Worm (Caenorhabditis elegans): ENCODE data around the gene glrx-21.

glrx-21 gene

ce11 chrIII:5340530-5340929, 5.4 kb downstream of the glrx-21 start:
- TF ChIP-seq pes-1 (GFP tag; IDR thresholded peaks at IDR 0.05) (no peak), ama-1 (optimal IDR thresholded peaks at IDR 0.05) (no peak), sea-1 (GFP tag; conservative IDR thresholded peaks at IDR 0.05) (no peak), tbx-37 (GFP tag; conservative IDR thresholded peaks at IDR 0.05) (no peak), F13C5.2 (tag; optimal IDR thresholded peaks at IDR 0.05) (no peak), ets-7 (tag; optimal IDR thresholded peaks at IDR 0.05) (no peak), scrt-1 (GFP tag; IDR thresholded peaks at IDR 0.05) (no peak)

- TF ChIP-seq ceh-13 (GFP tag; optimal IDR thresholded peaks at IDR 0.05) (no peak), sea-1 (GFP tag; conservative IDR thresholded peaks at IDR 0.05) (no peak), hnd-1 (tag; optimal IDR thresholded peaks at IDR 0.05) (no peak), tbx-37 (GFP tag; conservative IDR thresholded peaks at IDR 0.05) (no peak), tbx-11 (GFP tag; IDR thresholded peaks at IDR 0.05) (no peak), B0310.2 (tag; optimal IDR thresholded peaks at IDR 0.05) (no peak), tra-4 (tag; optimal IDR thresholded peaks at IDR 0.05) (no peak), ceh-36 (tag; optimal IDR thresholded peaks at IDR 0.05) (no peak), ama-1 (optimal IDR thresholded peaks at IDR 0.05) (no peak), hmbx-1 (tag; optimal IDR thresholded peaks at IDR 0.05) (no peak), F13C5.2 (tag; optimal IDR thresholded peaks at IDR 0.05) (no peak)
Measured at ce11 chrIII:5338787-5339186, 7.1 kb downstream of the glrx-21 start.

- TF ChIP-seq sea-1 (GFP tag; conservative IDR thresholded peaks at IDR 0.05): no peak
- no peak for TF ChIP-seq hmg-4 (GFP tag; optimal IDR thresholded peaks at IDR 0.05)
- TF ChIP-seq pes-1 (GFP tag; IDR thresholded peaks at IDR 0.05): no peak
- no peak for TF ChIP-seq hnd-1 (tag; optimal IDR thresholded peaks at IDR 0.05)
- TF ChIP-seq hmbx-1 (tag; optimal IDR thresholded peaks at IDR 0.05): no peak
- TF ChIP-seq tra-4 (tag; optimal IDR thresholded peaks at IDR 0.05): no peak
- TF ChIP-seq ceh-13 (GFP tag; optimal IDR thresholded peaks at IDR 0.05): no peak
- TF ChIP-seq F13C5.2 (tag; optimal IDR thresholded peaks at IDR 0.05): no peak
- TF ChIP-seq B0310.2 (tag; optimal IDR thresholded peaks at IDR 0.05): no peak
- no peak for TF ChIP-seq scrt-1 (GFP tag; IDR thresholded peaks at IDR 0.05)
- no peak for TF ChIP-seq ceh-36 (tag; optimal IDR thresholded peaks at IDR 0.05)
- no peak for TF ChIP-seq ets-7 (tag; optimal IDR thresholded peaks at IDR 0.05)
Measured at ce11 chrIII:5334517-5335049, 11.3 kb downstream of the glrx-21 start.

DNA sequence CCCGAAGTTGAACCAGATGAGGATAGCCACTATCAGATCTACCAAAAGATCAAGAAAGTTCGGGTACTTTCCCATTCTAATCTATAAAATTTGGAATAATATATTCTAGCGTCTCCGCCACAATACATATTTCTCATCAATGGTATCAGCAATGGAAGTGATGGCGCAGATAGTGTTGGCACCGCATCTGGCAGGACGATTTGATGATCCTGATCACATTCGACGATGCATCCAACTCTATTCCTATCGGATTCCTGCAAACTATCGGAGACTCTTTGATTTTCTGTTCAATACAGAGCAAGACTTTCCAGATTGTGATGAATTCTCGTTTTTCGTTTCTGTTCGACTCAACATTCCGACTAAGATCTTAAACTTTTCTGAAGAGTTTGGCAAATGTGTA, 16.5 kb downstream of the glrx-21 start:
- TF ChIP-seq tbx-11 (GFP tag; IDR thresholded peaks at IDR 0.05): no peak
- no peak for TF ChIP-seq B0310.2 (tag; optimal IDR thresholded peaks at IDR 0.05)
- TF ChIP-seq hmg-4 (GFP tag; optimal IDR thresholded peaks at IDR 0.05): no peak
- TF ChIP-seq pes-1 (GFP tag; IDR thresholded peaks at IDR 0.05): no peak
- no peak for TF ChIP-seq aly-1 (tag; optimal IDR thresholded peaks at IDR 0.05)
- TF ChIP-seq sea-1 (GFP tag; conservative IDR thresholded peaks at IDR 0.05): no peak
- no peak for TF ChIP-seq ceh-13 (GFP tag; optimal IDR thresholded peaks at IDR 0.05)
- no peak for TF ChIP-seq F13C5.2 (tag; optimal IDR thresholded peaks at IDR 0.05)
- no peak for TF ChIP-seq hmbx-1 (tag; optimal IDR thresholded peaks at IDR 0.05)
- TF ChIP-seq hnd-1 (tag; optimal IDR thresholded peaks at IDR 0.05): no peak
- no peak for TF ChIP-seq flt-1 (GFP tag; IDR thresholded peaks at IDR 0.05)
- no peak for TF ChIP-seq ceh-36 (tag; optimal IDR thresholded peaks at IDR 0.05)
- no peak for TF ChIP-seq ets-7 (tag; optimal IDR thresholded peaks at IDR 0.05)
- TF ChIP-seq ama-1 (optimal IDR thresholded peaks at IDR 0.05): no peak
- TF ChIP-seq tbx-37 (GFP tag; conservative IDR thresholded peaks at IDR 0.05): no peak
- TF ChIP-seq tra-4 (tag; optimal IDR thresholded peaks at IDR 0.05): no peak
- TF ChIP-seq scrt-1 (GFP tag; IDR thresholded peaks at IDR 0.05): no peak

DNA sequence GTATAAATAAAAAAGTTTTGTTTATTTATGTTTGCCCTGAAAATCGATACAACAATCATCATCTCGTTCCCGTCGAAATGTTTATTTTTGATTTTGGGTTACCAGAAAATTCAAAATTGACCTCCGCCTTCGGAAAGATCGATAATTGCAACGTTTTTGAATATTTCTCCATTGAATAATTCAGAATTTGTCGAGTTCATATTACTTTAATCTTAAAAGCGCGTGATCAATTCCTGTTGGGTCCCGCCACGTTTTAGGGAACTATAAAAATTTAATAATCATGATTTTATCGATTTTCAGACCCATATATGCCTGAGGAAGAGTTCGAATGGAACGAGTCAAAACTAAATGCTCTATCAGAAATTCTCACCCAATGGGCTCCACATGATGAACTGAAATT, 19.6 kb downstream of the glrx-21 start, which contains the start of gene sorf-2:
TSS of gene sorf-2 (plus strand) at position 301 of the 400 bp plus-strand sequence.
- no peak for TF ChIP-seq scrt-1 (GFP tag; IDR thresholded peaks at IDR 0.05)
- no peak for TF ChIP-seq ceh-36 (tag; optimal IDR thresholded peaks at IDR 0.05)
- no peak for TF ChIP-seq pes-1 (GFP tag; IDR thresholded peaks at IDR 0.05)
- TF ChIP-seq ets-7 (tag; optimal IDR thresholded peaks at IDR 0.05): no peak
- no peak for TF ChIP-seq ceh-13 (GFP tag; optimal IDR thresholded peaks at IDR 0.05)
- TF ChIP-seq tbx-37 (GFP tag; conservative IDR thresholded peaks at IDR 0.05): no peak
- no peak for TF ChIP-seq sea-1 (GFP tag; conservative IDR thresholded peaks at IDR 0.05)
- no peak for TF ChIP-seq tbx-11 (GFP tag; IDR thresholded peaks at IDR 0.05)
- no peak for TF ChIP-seq flt-1 (GFP tag; IDR thresholded peaks at IDR 0.05)
- no peak for TF ChIP-seq hnd-1 (tag; optimal IDR thresholded peaks at IDR 0.05)
- TF ChIP-seq hmbx-1 (tag; optimal IDR thresholded peaks at IDR 0.05): no peak

- TF ChIP-seq flt-1 (GFP tag; IDR thresholded peaks at IDR 0.05): no peak
- no peak for TF ChIP-seq ceh-13 (GFP tag; optimal IDR thresholded peaks at IDR 0.05)
- no peak for TF ChIP-seq sea-1 (GFP tag; conservative IDR thresholded peaks at IDR 0.05)
Measured at ce11 chrIII:5321661-5322060, 24.3 kb downstream of the glrx-21 start, which contains the start of gene F52C9.3. Gene F52C9.3 (plus strand): TSS chrIII:5321885.

- TF ChIP-seq scrt-1 (GFP tag; IDR thresholded peaks at IDR 0.05) (no peak), tbx-11 (GFP tag; IDR thresholded peaks at IDR 0.05) (no peak), tra-4 (tag; optimal IDR thresholded peaks at IDR 0.05) (no peak), B0310.2 (tag; optimal IDR thresholded peaks at IDR 0.05) (no peak), hmg-4 (GFP tag; optimal IDR thresholded peaks at IDR 0.05) (peak; percentile 34), hnd-1 (tag; optimal IDR thresholded peaks at IDR 0.05) (no peak), F13C5.2 (tag; optimal IDR thresholded peaks at IDR 0.05) (no peak), ets-7 (tag; optimal IDR thresholded peaks at IDR 0.05) (no peak), pes-1 (GFP tag; IDR thresholded peaks at IDR 0.05) (no peak), sea-1 (GFP tag; conservative IDR thresholded peaks at IDR 0.05) (0 out of 2 replicates have a peak, but pooled peaks have one; percentile 5), ama-1 (optimal IDR thresholded peaks at IDR 0.05) (no peak), flt-1 (GFP tag; IDR thresholded peaks at IDR 0.05) (no peak), ceh-13 (GFP tag; optimal IDR thresholded peaks at IDR 0.05) (no peak)
Measured at ce11 chrIII:5318610-5319009, 27.3 kb downstream of the glrx-21 start.

- TF ChIP-seq B0310.2 (tag; optimal IDR thresholded peaks at IDR 0.05): no peak
Measured at ce11 chrIII:5310940-5311339, 35.0 kb downstream of the glrx-21 start, which contains the start of gene pqe-1. Gene pqe-1 (plus strand): TSS chrIII:5311240.
